Worm (Caenorhabditis elegans): ENCODE results near the gene F38B6.7.
A peak's percentile ranks its signal among the peaks of the same experiment; 100 is the strongest.

F38B6.7 gene

ce11 chrX:6737329-6738008, 39.3 kb upstream of the F38B6.7 start (continued):
- TF ChIP-seq ceh-20 (GFP tag; IDR thresholded peaks at IDR 0.05) (peak; percentile 89), ZK337.2 (GFP tag; IDR thresholded peaks at IDR 0.05) (no peak), dmd-8 (GFP tag; IDR thresholded peaks at IDR 0.05) (no peak), ceh-32 (tag; optimal IDR thresholded peaks at IDR 0.05; ENCODE audit: poor library complexity) (no peak), daf-19 (GFP tag; conservative IDR thresholded peaks at IDR 0.05) (no peak), aha-1 (tag) (peak; percentile 100), Y75B8A.6 (GFP tag; IDR thresholded peaks at IDR 0.05) (no peak), ceh-82 (tag; optimal IDR thresholded peaks at IDR 0.05) (no peak), hlh-11 (tag; optimal IDR thresholded peaks at IDR 0.05) (peak; percentile 99), nhr-77 (tag; optimal IDR thresholded peaks at IDR 0.05) (peak; percentile 64), ces-1 (GFP tag; optimal IDR thresholded peaks at IDR 0.05) (no peak), gei-8 (GFP tag; optimal IDR thresholded peaks at IDR 0.05) (peak; percentile 95), nhr-25 (tag; optimal IDR thresholded peaks at IDR 0.05; ENCODE audit: borderline replicate concordance, insufficient read depth) (peak; percentile 88), Y5F2A.4 (GFP tag; optimal IDR thresholded peaks at IDR 0.05) (no peak), nhr-28 (tag; optimal IDR thresholded peaks at IDR 0.05) (peak; percentile 94), zag-1 (tag; optimal IDR thresholded peaks at IDR 0.05) (no peak), skn-1 (tag; optimal IDR thresholded peaks at IDR 0.05) (no peak), zfp-3 (GFP tag; conservative IDR thresholded peaks at IDR 0.05) (peak; percentile 38; the same call in 1 of the 2 replicates), sdz-12 (GFP tag; optimal IDR thresholded peaks at IDR 0.05) (no peak), ceh-62 (tag; optimal IDR thresholded peaks at IDR 0.05) (no peak), spr-1 (tag; optimal IDR thresholded peaks at IDR 0.05) (peak; percentile 85), lin-38 (GFP tag; IDR thresholded peaks at IDR 0.05) (peak; percentile 53), hif-1 (tag; optimal IDR thresholded peaks at IDR 0.05) (peak; percentile 77 to 97), unc-39 (tag; optimal IDR thresholded peaks at IDR 0.05) (no peak), T20F7.1 (GFP tag; optimal IDR thresholded peaks at IDR 0.05) (peak; percentile 65), tra-1 (GFP tag; IDR thresholded peaks at IDR 0.05) (peak; percentile 93), zip-11 (GFP tag; IDR thresholded peaks at IDR 0.05) (no peak), unc-130 (GFP tag; optimal IDR thresholded peaks at IDR 0.05) (no peak), lin-13 (GFP tag; optimal IDR thresholded peaks at IDR 0.05) (peak; percentile 62), R02D3.7 (tag; optimal IDR thresholded peaks at IDR 0.05) (no peak), rbr-2 (tag; optimal IDR thresholded peaks at IDR 0.05) (peak; percentile 76), nhr-48 (tag; optimal IDR thresholded peaks at IDR 0.05) (peak; percentile 99), mep-1 (tag; optimal IDR thresholded peaks at IDR 0.05) (peak; percentile 92), nhr-111 (GFP tag; optimal IDR thresholded peaks at IDR 0.05) (no peak), lin-1 (GFP tag; IDR thresholded peaks at IDR 0.05) (peak; percentile 91), jun-1 (tag; optimal IDR thresholded peaks at IDR 0.05) (no peak), hmg-1.1 (GFP tag; IDR thresholded peaks at IDR 0.05) (peak; percentile 73), dpl-1 (GFP tag; optimal IDR thresholded peaks at IDR 0.05) (peak; percentile 36), saeg-2 (GFP tag; IDR thresholded peaks at IDR 0.05) (peak; percentile 84; the same call in 1 of the 2 replicates), hlh-30 (tag; optimal IDR thresholded peaks at IDR 0.05; ENCODE audit: insufficient read depth) (peak; percentile 99), ZK546.5 (tag; optimal IDR thresholded peaks at IDR 0.05) (no peak), snpc-1.2 (GFP tag; IDR thresholded peaks at IDR 0.05) (no peak), pha-4 (GFP tag; IDR thresholded peaks at IDR 0.05) (peak; percentile 74), pha-4 (tag; optimal IDR thresholded peaks at IDR 0.05) (peak; percentile 13), tag-97 (GFP tag; IDR thresholded peaks at IDR 0.05) (no peak), spr-3 (GFP tag; optimal IDR thresholded peaks at IDR 0.05) (peak; percentile 30), mes-2 (tag; optimal IDR thresholded peaks at IDR 0.05; ENCODE audit: poor library complexity, severe bottlenecking) (peak; percentile 66), egl-27 (tag; optimal IDR thresholded peaks at IDR 0.05) (peak; percentile 47), F37D6.2 (tag; optimal IDR thresholded peaks at IDR 0.05) (peak; percentile 61), attf-4 (tag; optimal IDR thresholded peaks at IDR 0.05) (no peak), snpc-4 (tag; optimal IDR thresholded peaks at IDR 0.05) (no peak)

Data from whole organism, L4 larva.